Fruit fly (Drosophila melanogaster) whole organism, prepupa: ENCODE results near the gene CG7857.

Experiments used
- Blimp-1 ChIP-seq: fragments of 200-800 bp; sonication (Bioruptor generic); optimal IDR thresholded peaks from 3 replicates; lab custom pipeline; 2017; ENCODE audit warnings: missing biosample characterization, missing genetic modification characterization, mild to moderate bottlenecking, moderate library complexity, missing genetic modification reagents
- CG10669 ChIP-seq: fragments of 200-800 bp; sonication (Bioruptor generic); optimal IDR thresholded peaks from 3 replicates; lab custom pipeline; 2018; ENCODE audit warnings: missing biosample characterization, mild to moderate bottlenecking, missing genetic modification characterization, moderate library complexity
- CG11762 ChIP-seq: fragments of 200-800 bp; sonication (Bioruptor generic); optimal IDR thresholded peaks from 3 replicates; lab custom pipeline; 2016; ENCODE audit warnings: missing biosample characterization, missing genetic modification characterization; ENCODE audit not compliant: insufficient read depth
- CG11902 ChIP-seq: fragments of 200-800 bp; sonication (Bioruptor generic); optimal IDR thresholded peaks from 3 replicates; lab custom pipeline; 2016; ENCODE audit warnings: missing biosample characterization, missing genetic modification characterization
- CG1621 ChIP-seq: fragments of 200-800 bp; sonication (Bioruptor generic); optimal IDR thresholded peaks from 3 replicates; lab custom pipeline; 2018; ENCODE audit warnings: missing biosample characterization, mild to moderate bottlenecking, missing genetic modification characterization
- CG16779 ChIP-seq: fragments of 200-800 bp; sonication (Bioruptor generic); optimal IDR thresholded peaks from 3 replicates; lab custom pipeline; 2017; ENCODE audit warnings: missing biosample characterization, mild to moderate bottlenecking, missing genetic modification characterization
- CG3032 ChIP-seq: fragments of 200-800 bp; optimal IDR thresholded peaks from 2 replicates; lab custom pipeline; 2019; ENCODE audit warnings: missing biosample characterization, mild to moderate bottlenecking, missing genetic modification characterization, moderate library complexity
- CG31627 ChIP-seq: fragments of 200-800 bp; sonication (Bioruptor generic); optimal IDR thresholded peaks from 3 replicates; lab custom pipeline; 2016; ENCODE audit warnings: missing biosample characterization, missing genetic modification characterization
- CG32006 ChIP-seq: fragments of 200-800 bp; sonication (Bioruptor generic); optimal IDR thresholded peaks from 3 replicates; lab custom pipeline; 2017; ENCODE audit warnings: missing biosample characterization, mild to moderate bottlenecking, missing genetic modification characterization
- CG34406 ChIP-seq: fragments of 200-800 bp; sonication (Bioruptor generic); optimal IDR thresholded peaks from 3 replicates; lab custom pipeline; 2016; ENCODE audit warnings: missing biosample characterization, missing genetic modification characterization
- CG3919 ChIP-seq: fragments of 200-800 bp; sonication (Bioruptor generic); optimal IDR thresholded peaks from 3 replicates; lab custom pipeline; 2016; ENCODE audit warnings: missing biosample characterization, missing genetic modification characterization
- CG4318 ChIP-seq: fragments of 200-800 bp; sonication (Bioruptor generic); optimal IDR thresholded peaks from 3 replicates; lab custom pipeline; 2017; ENCODE audit warnings: missing biosample characterization, mild to moderate bottlenecking, missing genetic modification characterization
- CG6163 ChIP-seq: fragments of 200-800 bp; sonication (Bioruptor generic); IDR thresholded peaks from 3 replicates; pipeline ENCODE4 v1.3.6; 2022; ENCODE audit warnings: missing biosample characterization, missing genetic modification characterization
- CG6276 ChIP-seq: fragments of 200-800 bp; sonication (Bioruptor generic); optimal IDR thresholded peaks from 2 replicates; lab custom pipeline; 2017; ENCODE audit warnings: missing biosample characterization, mild to moderate bottlenecking, missing genetic modification characterization
- CG6792 ChIP-seq: fragments of 200-800 bp; sonication (Bioruptor generic); optimal IDR thresholded peaks from 3 replicates; lab custom pipeline; 2016; ENCODE audit warnings: missing biosample characterization, missing genetic modification characterization
- CG6808 ChIP-seq: fragments of 200-800 bp; sonication (Bioruptor generic); optimal IDR thresholded peaks from 3 replicates; lab custom pipeline; 2017; ENCODE audit warnings: missing biosample characterization, missing genetic modification characterization, mild to moderate bottlenecking, moderate library complexity, missing genetic modification reagents
- CG6854 ChIP-seq: fragments of 200-800 bp; sonication (Bioruptor generic); optimal IDR thresholded peaks from 2 replicates; lab custom pipeline; 2017; ENCODE audit warnings: missing biosample characterization, mild to moderate bottlenecking, missing genetic modification characterization
- CG8319 ChIP-seq: fragments of 200-800 bp; sonication (Bioruptor generic); optimal IDR thresholded peaks from 3 replicates; lab custom pipeline; 2016; ENCODE audit warnings: missing biosample characterization, missing genetic modification characterization
- CG8632 ChIP-seq: fragments of 200-800 bp; sonication (Bioruptor generic); optimal IDR thresholded peaks from 3 replicates; lab custom pipeline; 2016; ENCODE audit warnings: missing biosample characterization, missing genetic modification characterization
- Eip75B ChIP-seq: fragments of 200-800 bp; sonication (Bioruptor generic); optimal IDR thresholded peaks from 3 replicates; lab custom pipeline; 2016; ENCODE audit warnings: missing biosample characterization, missing genetic modification characterization
- Ets21C ChIP-seq: fragments of 200-800 bp; sonication (Bioruptor generic); optimal IDR thresholded peaks from 3 replicates; lab custom pipeline; 2016; ENCODE audit warnings: missing biosample characterization, missing genetic modification characterization
- Gug ChIP-seq: fragments of 200-800 bp; sonication (Bioruptor generic); IDR thresholded peaks from 2 replicates; pipeline ENCODE4 v1.3.6; 2022; ENCODE audit warnings: missing biosample characterization, missing genetic modification characterization
- Hr38 ChIP-seq: sonication (Bioruptor generic); optimal IDR thresholded peaks from 2 replicates; lab custom pipeline; 2016; ENCODE audit warnings: missing biosample characterization, missing genetic modification characterization
- Hr4 ChIP-seq: fragments of 200-800 bp; sonication (Bioruptor generic); optimal IDR thresholded peaks from 3 replicates; lab custom pipeline; 2016; ENCODE audit warnings: missing biosample characterization, missing genetic modification characterization
- Lpt ChIP-seq: fragments of 200-800 bp; sonication (Bioruptor generic); optimal IDR thresholded peaks from 3 replicates; lab custom pipeline; 2016; ENCODE audit warnings: missing biosample characterization, missing genetic modification characterization
- OdsH ChIP-seq: fragments of 200-800 bp; sonication (Bioruptor generic); optimal IDR thresholded peaks from 3 replicates; lab custom pipeline; 2016; ENCODE audit warnings: missing biosample characterization, missing genetic modification characterization
- Smox ChIP-seq: fragments of 200-800 bp; sonication (Bioruptor generic); optimal IDR thresholded peaks from 3 replicates; lab custom pipeline; 2016; ENCODE audit warnings: missing biosample characterization, missing genetic modification characterization
- Sox14 ChIP-seq: fragments of 200-800 bp; sonication (Bioruptor generic); optimal IDR thresholded peaks from 3 replicates; lab custom pipeline; 2016; ENCODE audit warnings: missing biosample characterization, missing genetic modification characterization
- Sox15 ChIP-seq: fragments of 200-800 bp; sonication (Bioruptor generic); optimal IDR thresholded peaks from 3 replicates; lab custom pipeline; 2016; ENCODE audit warnings: missing biosample characterization, missing genetic modification characterization
- cyc ChIP-seq: fragments of 200-800 bp; sonication (Bioruptor generic); optimal IDR thresholded peaks from 3 replicates; lab custom pipeline; 2016; ENCODE audit warnings: missing biosample characterization, missing genetic modification characterization
- dac ChIP-seq: fragments of 200-800 bp; sonication (Bioruptor generic); optimal IDR thresholded peaks from 2 replicates; lab custom pipeline; 2017; ENCODE audit warnings: missing biosample characterization, mild to moderate bottlenecking, missing genetic modification characterization
- dsx ChIP-seq: fragments of 200-800 bp; optimal IDR thresholded peaks from 3 replicates; lab custom pipeline; 2019; ENCODE audit warnings: missing biosample characterization, mild to moderate bottlenecking, missing genetic modification characterization, moderate library complexity; ENCODE audit not compliant: poor library complexity, severe bottlenecking
- eg ChIP-seq: fragments of 200-800 bp; sonication (Bioruptor generic); IDR thresholded peaks from 3 replicates; pipeline ENCODE4 v1.3.6; 2022; ENCODE audit warnings: missing biosample characterization, missing genetic modification characterization
- esn ChIP-seq: fragments of 200-800 bp; sonication (Bioruptor generic); optimal IDR thresholded peaks from 2 replicates; lab custom pipeline; 2016; ENCODE audit warnings: missing biosample characterization, mild to moderate bottlenecking, missing genetic modification characterization, moderate library complexity
- fd59A ChIP-seq: fragments of 200-800 bp; sonication (Bioruptor generic); optimal IDR thresholded peaks from 2 replicates; lab custom pipeline; 2017; ENCODE audit warnings: missing biosample characterization, mild to moderate bottlenecking, missing genetic modification characterization, missing genetic modification reagents
- fd85E ChIP-seq: fragments of 200-800 bp; sonication (Bioruptor generic); optimal IDR thresholded peaks from 3 replicates; lab custom pipeline; 2016; ENCODE audit warnings: missing biosample characterization, missing genetic modification characterization
- fkh ChIP-seq: fragments of 200-800 bp; sonication (Bioruptor generic); optimal IDR thresholded peaks from 3 replicates; lab custom pipeline; 2017; ENCODE audit warnings: missing biosample characterization, mild to moderate bottlenecking, missing genetic modification characterization, moderate library complexity
- lz ChIP-seq: fragments of 200-800 bp; sonication (Bioruptor generic); optimal IDR thresholded peaks from 3 replicates; lab custom pipeline; 2016; ENCODE audit warnings: missing biosample characterization, missing genetic modification characterization
- net ChIP-seq: fragments of 200-800 bp; sonication (Bioruptor generic); optimal IDR thresholded peaks from 3 replicates; lab custom pipeline; 2016; ENCODE audit warnings: missing biosample characterization, missing genetic modification characterization
- salr ChIP-seq, 2 experiments: fragments of 200-800 bp; sonication (Bioruptor generic); optimal IDR thresholded peaks; 3 replicates each; lab custom pipeline; 2016 to 2018; ENCODE audit warnings: missing biosample characterization in 2 of 2, missing genetic modification characterization in 2 of 2, mild to moderate bottlenecking in 1 of 2
- ss ChIP-seq, 2 experiments: fragments of 200-800 bp; sonication (Bioruptor generic); optimal IDR thresholded peaks; 2 replicates in 1 of 2; 3 replicates in 1 of 2; lab custom pipeline; 2017 to 2018; ENCODE audit warnings: mild to moderate bottlenecking in 2 of 2, missing biosample characterization in 2 of 2, missing genetic modification characterization in 2 of 2, moderate library complexity in 1 of 2
- svp ChIP-seq: fragments of 200-800 bp; sonication (Bioruptor generic); peaks from one replicate; lab custom pipeline; 2016; ENCODE audit warnings: missing biosample characterization, missing genetic modification characterization
- topi ChIP-seq: fragments of 200-800 bp; sonication (Bioruptor generic); optimal IDR thresholded peaks from 3 replicates; lab custom pipeline; 2016; ENCODE audit warnings: missing biosample characterization, missing genetic modification characterization
- vri ChIP-seq: fragments of 200-800 bp; sonication (Bioruptor generic); optimal IDR thresholded peaks from 3 replicates; lab custom pipeline; 2016; ENCODE audit warnings: missing biosample characterization, mild to moderate bottlenecking, missing genetic modification characterization

The CG7857 gene

dm6 chr3L:15530638-15531225 is 26.0 kb upstream of the CG7857 start (continued):
- TF ChIP-seq CG11762 = no peak
- peak; percentile 34 for TF ChIP-seq CG6854 (GFP tag; lab: Kevin White, UChicago)
- TF ChIP-seq fd85E (GFP tag; lab: Kevin White, UChicago) = no peak
- TF ChIP-seq dac = no peak
- TF ChIP-seq CG4318 = no peak
- no peak for TF ChIP-seq Hr4 (GFP tag; lab: Kevin White, UChicago)
- no peak for TF ChIP-seq lz (GFP tag; lab: Kevin White, UChicago)
- TF ChIP-seq vri = no peak
- no peak for TF ChIP-seq eg (GFP tag; lab: Robert Waterston, UW)
- TF ChIP-seq fd59A = no peak
- TF ChIP-seq Lpt (GFP tag; lab: Kevin White, UChicago) = no peak
- no peak for TF ChIP-seq CG34406
- no peak for TF ChIP-seq Smox (GFP tag; lab: Kevin White, UChicago)
- TF ChIP-seq Blimp-1 (GFP tag; lab: Kevin White, UChicago) = no peak
- TF ChIP-seq CG10669 (GFP tag; lab: Kevin White, UChicago) = no peak
- no peak for TF ChIP-seq dsx (GFP tag; lab: Kevin White, UChicago)
- TF ChIP-seq cyc (GFP tag; lab: Kevin White, UChicago) = no peak
- no peak for TF ChIP-seq CG6163 (GFP tag; lab: Robert Waterston, UW)
- TF ChIP-seq CG8632 (GFP tag; lab: Kevin White, UChicago) = no peak
- no peak for TF ChIP-seq CG32006
- TF ChIP-seq fkh (GFP tag; lab: Kevin White, UChicago) = peak; percentile 86
- no peak for TF ChIP-seq Sox15 (GFP tag; lab: Kevin White, UChicago)
- TF ChIP-seq CG31627 (GFP tag; lab: Kevin White, UChicago) = no peak
- no peak for TF ChIP-seq Hr38 (GFP tag; lab: Kevin White, UChicago)
- no peak for TF ChIP-seq CG6792
- TF ChIP-seq CG1621 (tag; lab: Kevin White, UChicago) = no peak
- TF ChIP-seq CG3919 (GFP tag; lab: Kevin White, UChicago) = peak; percentile 10
- no peak for TF ChIP-seq OdsH (GFP tag; lab: Kevin White, UChicago)
- TF ChIP-seq CG11902 (GFP tag; lab: Kevin White, UChicago) = no peak
- no peak for TF ChIP-seq Gug (GFP tag; lab: Robert Waterston, UW)
- TF ChIP-seq topi (GFP tag; lab: Kevin White, UChicago) = no peak
- TF ChIP-seq ss (GFP tag; optimal IDR thresholded peaks at IDR 0.05; lab: Kevin White, UChicago) = peak; percentile 19 to 28
- no peak for TF ChIP-seq salr (GFP tag; optimal IDR thresholded peaks at IDR 0.05; lab: Kevin White, UChicago)
- no peak for TF ChIP-seq CG6276
- no peak for TF ChIP-seq CG8319
- no peak for TF ChIP-seq CG16779
- TF ChIP-seq CG3032 (tag; lab: Kevin White, UChicago) = no peak

- TF ChIP-seq svp (GFP tag; lab: Kevin White, UChicago) = no peak
Observed at dm6 chr3L:15530071-15530470, 25.4 kb upstream of the CG7857 start.

- TF ChIP-seq topi (GFP tag; lab: Kevin White, UChicago) (no peak), net (no peak), Ets21C (no peak), CG10669 (GFP tag; lab: Kevin White, UChicago) (no peak), Eip75B (no peak), Blimp-1 (GFP tag; lab: Kevin White, UChicago) (no peak), esn (no peak), ss (GFP tag; optimal IDR thresholded peaks at IDR 0.05; lab: Kevin White, UChicago) (no peak), Sox14 (GFP tag; lab: Kevin White, UChicago) (no peak), CG8632 (GFP tag; lab: Kevin White, UChicago) (no peak), CG6808 (GFP tag; lab: Kevin White, UChicago) (no peak), Sox15 (GFP tag; lab: Kevin White, UChicago) (no peak), Gug (GFP tag; lab: Robert Waterston, UW) (no peak), CG3919 (GFP tag; lab: Kevin White, UChicago) (no peak)
- TF ChIP-seq, all 60 proteins: peak for 0
Observed at dm6 chr3L:15529143-15529542, 24.4 kb upstream of the CG7857 start, which contains the start of gene obst-H. TSS of gene obst-H (minus strand) at chr3L:15529243.
